Fruit fly (Drosophila melanogaster): Measurements from ENCODE around the gene NimC4.

The NimC4 gene

dm6 chr2L:14024051-14024745 lies 23.2 kb upstream of the NimC4 start:
- TF ChIP-seq net (GFP tag; optimal IDR thresholded peaks at IDR 0.05) (peak; percentile 69), lz (GFP tag; optimal IDR thresholded peaks at IDR 0.05) (peak; percentile 65), Eip93F (GFP tag; optimal IDR thresholded peaks at IDR 0.05) (no peak), CG10669 (GFP tag; optimal IDR thresholded peaks at IDR 0.05) (peak; percentile 55), CG6854 (GFP tag; optimal IDR thresholded peaks at IDR 0.05) (peak; percentile 93), Gug (GFP tag; IDR thresholded peaks at IDR 0.05) (peak; percentile 73), CG3032 (tag; optimal IDR thresholded peaks at IDR 0.05) (peak; percentile 31), CG4318 (GFP tag; optimal IDR thresholded peaks at IDR 0.05) (no peak), CG32006 (GFP tag; optimal IDR thresholded peaks at IDR 0.05) (peak; percentile 21), CG15336 (GFP tag; IDR thresholded peaks at IDR 0.05) (peak; percentile 59), fd59A (GFP tag; optimal IDR thresholded peaks at IDR 0.05) (peak; percentile 21), ss (GFP tag; optimal IDR thresholded peaks at IDR 0.05) (peak; percentile 78 to 85), eg (GFP tag; IDR thresholded peaks at IDR 0.05) (peak; percentile 88), Eip75B (GFP tag; optimal IDR thresholded peaks at IDR 0.05) (peak; percentile 60), Sox14 (GFP tag; optimal IDR thresholded peaks at IDR 0.05) (peak; percentile 57), fd85E (GFP tag; optimal IDR thresholded peaks at IDR 0.05) (peak; percentile 66), Blimp-1 (GFP tag; optimal IDR thresholded peaks at IDR 0.05) (peak; percentile 92), Met (GFP tag; optimal IDR thresholded peaks at IDR 0.05) (peak; percentile 78), CG6792 (GFP tag; optimal IDR thresholded peaks at IDR 0.05) (peak; percentile 81), Lpt (GFP tag; optimal IDR thresholded peaks at IDR 0.05) (peak; percentile 88), CG8632 (GFP tag; optimal IDR thresholded peaks at IDR 0.05) (peak; percentile 77), CG8319 (GFP tag; optimal IDR thresholded peaks at IDR 0.05) (peak; percentile 51), CG10631 (GFP tag; optimal IDR thresholded peaks at IDR 0.05) (peak; percentile 86), CG6808 (GFP tag; optimal IDR thresholded peaks at IDR 0.05) (peak; percentile 75), CG9139 (GFP tag; optimal IDR thresholded peaks at IDR 0.05) (peak; percentile 66), CG16779 (tag; optimal IDR thresholded peaks at IDR 0.05) (peak; percentile 81), CG34406 (GFP tag; optimal IDR thresholded peaks at IDR 0.05) (peak; percentile 77), CG7368 (GFP tag; optimal IDR thresholded peaks at IDR 0.05) (peak; percentile 83), CG11294 (GFP tag; IDR thresholded peaks at IDR 0.05) (peak; percentile 63), CG31627 (GFP tag; optimal IDR thresholded peaks at IDR 0.05) (peak; percentile 69), vri (GFP tag; optimal IDR thresholded peaks at IDR 0.05) (peak; percentile 81), Ets96B (tag; optimal IDR thresholded peaks at IDR 0.05) (peak; percentile 12), CG11762 (GFP tag; optimal IDR thresholded peaks at IDR 0.05; ENCODE audit: insufficient read depth) (peak; percentile 79), Sox15 (GFP tag; optimal IDR thresholded peaks at IDR 0.05) (no peak), topi (GFP tag; optimal IDR thresholded peaks at IDR 0.05) (peak; percentile 75), Eip78C (GFP tag) (peak; percentile 93), acj6 (GFP tag; optimal IDR thresholded peaks at IDR 0.05) (peak; percentile 75), pdm3 (GFP tag; optimal IDR thresholded peaks at IDR 0.05) (peak; percentile 72), Ets21C (GFP tag; optimal IDR thresholded peaks at IDR 0.05) (peak; percentile 49), esn (GFP tag; optimal IDR thresholded peaks at IDR 0.05) (peak; percentile 82), Sox102F (GFP tag; optimal IDR thresholded peaks at IDR 0.05) (peak; percentile 79), Hr4 (GFP tag; optimal IDR thresholded peaks at IDR 0.05) (peak; percentile 20), CG1621 (tag; optimal IDR thresholded peaks at IDR 0.05) (peak; percentile 75), Hr39 (GFP tag; optimal IDR thresholded peaks at IDR 0.05) (peak; percentile 44), fkh (GFP tag; optimal IDR thresholded peaks at IDR 0.05) (peak; percentile 100), CG6276 (GFP tag; optimal IDR thresholded peaks at IDR 0.05) (peak; percentile 68), dac (GFP tag; optimal IDR thresholded peaks at IDR 0.05) (peak; percentile 59), CG3919 (GFP tag; optimal IDR thresholded peaks at IDR 0.05) (peak; percentile 67), salr (GFP tag; optimal IDR thresholded peaks at IDR 0.05) (peak; percentile 64 to 84), Hr38 (GFP tag; optimal IDR thresholded peaks at IDR 0.05) (peak; percentile 85), achi (GFP tag; optimal IDR thresholded peaks at IDR 0.05) (peak; percentile 76)
